Worm (Caenorhabditis elegans) whole organism, L4 larva: Measurements from ENCODE around the gene F36H12.5.
"Not testable (repeated sequence)": the region's sequence is repeated elsewhere in the genome, so short reads cannot be mapped to it uniquely, and the experiment has no call there.

Experiments used
- F10B5.3 ChIP-seq: sonication (generic microtip); optimal IDR thresholded peaks from 2 replicates; lab custom pipeline; 2016; ENCODE audit warnings: mild to moderate bottlenecking, missing genetic modification characterization, missing compliant biosample characterization
- ama-1 ChIP-seq: fragments of 150-350 bp; optimal IDR thresholded peaks from 2 replicates; lab custom pipeline; 2014; ENCODE audit warnings: inconsistent platforms, mixed read lengths
- lir-3 ChIP-seq: sonication (generic microtip); optimal IDR thresholded peaks from 2 replicates; lab custom pipeline; 2016; ENCODE audit warnings: mild to moderate bottlenecking, missing genetic modification characterization, missing compliant biosample characterization
- nhr-77 ChIP-seq: fragments of 150-350 bp; optimal IDR thresholded peaks from 2 replicates; lab custom pipeline; 2014; ENCODE audit warnings: missing biosample characterization, missing genetic modification characterization
- skn-1 ChIP-seq: fragments of 150-350 bp; optimal IDR thresholded peaks from 2 replicates; lab custom pipeline; 2014; ENCODE audit warnings: missing biosample characterization, missing genetic modification characterization
- snpc-1.2 ChIP-seq: fragments of 200-800 bp; sonication (Bioruptor generic); IDR thresholded peaks from 2 replicates; pipeline ENCODE4 v1.3.6; 2022; ENCODE audit warnings: missing genetic modification reagents, missing genetic modification characterization, missing compliant biosample characterization

DNA sequence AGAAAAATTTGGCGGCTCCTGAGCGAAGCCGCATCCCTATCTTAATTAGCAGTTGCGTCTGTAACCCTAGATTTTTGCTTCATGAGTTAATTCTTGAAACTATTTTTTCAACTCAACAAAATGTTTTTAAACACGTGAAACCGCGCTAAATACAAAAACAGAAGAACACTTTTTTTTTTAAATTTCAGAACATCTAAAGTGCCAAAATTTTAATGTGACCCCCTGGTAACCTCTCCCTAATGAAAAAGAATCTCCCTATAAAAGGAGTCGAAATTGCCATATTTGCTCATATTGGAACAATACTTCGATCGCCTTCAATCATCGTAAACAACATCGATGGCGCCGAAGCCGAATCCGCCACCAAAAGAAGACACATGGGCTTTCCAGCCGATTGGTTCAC, 48.1 kb upstream of the F36H12.5 start, which contains the start of gene nsph-4.2:
- TF ChIP-seq ama-1; snpc-1.2; F10B5.3 (tag; lab: Kevin White, UChicago); lir-3 (tag; lab: Kevin White, UChicago); skn-1 (tag; lab: Kevin White, UChicago); nhr-77 (tag; lab: Kevin White, UChicago): not testable (repeated sequence)
